Worm (Caenorhabditis elegans) whole organism, young adult: ENCODE data around the gene Y73C8C.12.

Source experiments
- B0261.1 ChIP-seq: sonication (generic microtip); optimal IDR thresholded peaks from 2 replicates; lab custom pipeline; 2016; ENCODE audit warnings: mild to moderate bottlenecking, missing genetic modification characterization, moderate library complexity, missing compliant biosample characterization
- B0336.3 ChIP-seq: fragments of 200-800 bp; sonication (Bioruptor generic); IDR thresholded peaks from 2 replicates; pipeline ENCODE4 v1.3.6; 2022; ENCODE audit warnings: missing genetic modification characterization, missing compliant biosample characterization
- C06A6.2 ChIP-seq: fragments of 200-800 bp; sonication (Bioruptor generic); conservative IDR thresholded peaks from 2 replicates; pipeline ENCODE4 v1.3.6; 2022; ENCODE audit warnings: missing genetic modification characterization, missing compliant biosample characterization
- C17E4.6 ChIP-seq: fragments of 200-800 bp; sonication (Bioruptor generic); IDR thresholded peaks from 2 replicates; pipeline ENCODE4 v1.3.6; 2022; ENCODE audit warnings: missing genetic modification reagents, missing genetic modification characterization, missing compliant biosample characterization
- F10E7.11 ChIP-seq: sonication (generic microtip); optimal IDR thresholded peaks from 2 replicates; lab custom pipeline; 2017; ENCODE audit warnings: mild to moderate bottlenecking, missing genetic modification characterization, moderate library complexity, missing compliant biosample characterization
- F22D6.2 ChIP-seq: sonication (generic microtip); optimal IDR thresholded peaks from 2 replicates; lab custom pipeline; 2016; ENCODE audit warnings: mild to moderate bottlenecking, missing genetic modification characterization, missing compliant biosample characterization
- F23B12.7 ChIP-seq: sonication (generic microtip); optimal IDR thresholded peaks from 2 replicates; lab custom pipeline; 2017; ENCODE audit warnings: missing genetic modification characterization, mild to moderate bottlenecking, missing compliant biosample characterization, antibody characterized with exemption, moderate library complexity; ENCODE audit not compliant: insufficient read depth
- F37B4.10 ChIP-seq: fragments of 200-800 bp; sonication (Bioruptor generic); IDR thresholded peaks from 2 replicates; pipeline ENCODE4 v1.3.6; 2022; ENCODE audit warnings: missing genetic modification characterization, missing compliant biosample characterization
- F39B2.1 ChIP-seq: fragments of 200-800 bp; sonication (Bioruptor generic); IDR thresholded peaks from 2 replicates; pipeline ENCODE4 v1.3.6; 2022; ENCODE audit warnings: missing genetic modification reagents, missing genetic modification characterization, missing compliant biosample characterization
- F52B5.7 ChIP-seq: sonication (generic microtip); optimal IDR thresholded peaks from 2 replicates; lab custom pipeline; 2016; ENCODE audit warnings: mild to moderate bottlenecking, missing genetic modification characterization, missing compliant biosample characterization
- K11D2.4 ChIP-seq: fragments of 200-800 bp; sonication (Bioruptor generic); IDR thresholded peaks from 2 replicates; pipeline ENCODE4 v1.3.6; 2022; ENCODE audit warnings: missing genetic modification reagents, missing genetic modification characterization, missing compliant biosample characterization
- K12H6.12 ChIP-seq: fragments of 200-800 bp; sonication (Bioruptor generic); optimal IDR thresholded peaks from 2 replicates; lab custom pipeline; 2018; ENCODE audit warnings: mild to moderate bottlenecking, missing genetic modification characterization, missing compliant biosample characterization
- T07F8.4 ChIP-seq: sonication (generic microtip); optimal IDR thresholded peaks from 2 replicates; lab custom pipeline; 2016; ENCODE audit warnings: mild to moderate bottlenecking, missing genetic modification characterization, moderate library complexity, missing compliant biosample characterization
- Y79H2A.3 ChIP-seq: fragments of 200-800 bp; sonication (Bioruptor generic); conservative IDR thresholded peaks from 2 replicates; pipeline ENCODE4 v1.3.6; 2022; ENCODE audit warnings: missing genetic modification reagents, missing genetic modification characterization, missing compliant biosample characterization
- Y95B8A.8 ChIP-seq: fragments of 200-800 bp; sonication (Bioruptor generic); IDR thresholded peaks from 2 replicates; pipeline ENCODE4 v1.3.6; 2022; ENCODE audit warnings: missing genetic modification reagents, missing genetic modification characterization, missing compliant biosample characterization
- ama-1 ChIP-seq, 3 experiments: fragments of 150-350 bp in 1 of 3; sonication (generic microtip) in 2 of 3; optimal IDR thresholded peaks; 2 replicates each; lab custom pipeline; 2014 to 2018; ENCODE audit warnings: missing biosample characterization in 2 of 3, missing genetic modification characterization in 2 of 3, missing genetic modification reagents in 2 of 3
- aptf-3 ChIP-seq: fragments of 200-800 bp; sonication (Bioruptor generic); IDR thresholded peaks from 2 replicates; pipeline ENCODE4 v1.3.6; 2022; ENCODE audit warnings: missing genetic modification characterization, missing compliant biosample characterization
- athp-1 ChIP-seq: sonication (generic microtip); optimal IDR thresholded peaks from 2 replicates; lab custom pipeline; 2017; ENCODE audit warnings: mild to moderate bottlenecking, missing genetic modification characterization, missing compliant biosample characterization
- bed-1 ChIP-seq: fragments of 200-800 bp; sonication (Bioruptor generic); IDR thresholded peaks from 2 replicates; pipeline ENCODE4 v1.3.6; 2022; ENCODE audit warnings: missing genetic modification reagents, missing genetic modification characterization, missing compliant biosample characterization
- cebp-2 ChIP-seq: fragments of 200-800 bp; sonication (Bioruptor generic); IDR thresholded peaks from 2 replicates; pipeline ENCODE4 v1.3.6; 2022; ENCODE audit warnings: missing genetic modification characterization, missing compliant biosample characterization
- ceh-100 ChIP-seq: fragments of 200-800 bp; sonication (Bioruptor generic); IDR thresholded peaks from 2 replicates; pipeline ENCODE4 v1.3.6; 2022; ENCODE audit warnings: missing genetic modification reagents, missing genetic modification characterization, missing compliant biosample characterization
- ceh-79 ChIP-seq: sonication (generic microtip); optimal IDR thresholded peaks from 2 replicates; lab custom pipeline; 2017; ENCODE audit warnings: mild to moderate bottlenecking, missing genetic modification characterization, missing compliant biosample characterization
- ceh-91 ChIP-seq: fragments of 200-800 bp; sonication (Bioruptor generic); IDR thresholded peaks from 2 replicates; pipeline ENCODE4 v1.3.6; 2022; ENCODE audit warnings: missing genetic modification reagents, missing genetic modification characterization, missing compliant biosample characterization
- chd-7 ChIP-seq: sonication (generic microtip); optimal IDR thresholded peaks from 2 replicates; lab custom pipeline; 2016; ENCODE audit warnings: mild to moderate bottlenecking, missing genetic modification characterization, moderate library complexity, missing compliant biosample characterization
- dpl-1 ChIP-seq: fragments of 150-350 bp; optimal IDR thresholded peaks from 2 replicates; lab custom pipeline; 2014; ENCODE audit warnings: missing biosample characterization, missing genetic modification reagents, missing genetic modification characterization
- fkh-3 ChIP-seq: sonication (generic microtip); optimal IDR thresholded peaks from 2 replicates; lab custom pipeline; 2016; ENCODE audit warnings: mild to moderate bottlenecking, missing genetic modification characterization, missing compliant biosample characterization
- gei-17 ChIP-seq: fragments of 200-800 bp; sonication (Bioruptor generic); optimal IDR thresholded peaks from 2 replicates; lab custom pipeline; 2018; ENCODE audit warnings: mild to moderate bottlenecking, missing genetic modification characterization, missing compliant biosample characterization
- him-1 ChIP-seq: sonication (generic microtip); optimal IDR thresholded peaks from 2 replicates; lab custom pipeline; 2016; ENCODE audit warnings: missing genotype, missing genetic modification reagents, missing genetic modification characterization, missing compliant biosample characterization
- hlh-12 ChIP-seq: sonication (generic microtip); optimal IDR thresholded peaks from 2 replicates; lab custom pipeline; 2016; ENCODE audit warnings: missing genetic modification characterization, missing compliant biosample characterization
- hmg-1.2 ChIP-seq: fragments of 200-800 bp; sonication (Bioruptor generic); IDR thresholded peaks from 2 replicates; pipeline ENCODE4 v1.3.6; 2022; ENCODE audit warnings: missing genetic modification reagents, missing genetic modification characterization, missing compliant biosample characterization
- hmg-20 ChIP-seq: fragments of 200-800 bp; sonication (Bioruptor generic); IDR thresholded peaks from 2 replicates; pipeline ENCODE4 v1.3.6; 2022; ENCODE audit warnings: missing genetic modification reagents, missing genetic modification characterization, missing compliant biosample characterization
- hrde-1 ChIP-seq: sonication (generic microtip); optimal IDR thresholded peaks from 2 replicates; lab custom pipeline; 2016; ENCODE audit warnings: missing genetic modification characterization, mild to moderate bottlenecking, missing compliant biosample characterization, moderate library complexity, missing genotype, missing genetic modification reagents, borderline replicate concordance
- lin-35 ChIP-seq, 3 experiments: fragments of 150-350 bp in 2 of 3; sonication (generic microtip) in 1 of 3; optimal IDR thresholded peaks; 2 replicates each; lab custom pipeline; 2014 to 2018; ENCODE audit warnings: missing biosample characterization in 3 of 3, missing genetic modification characterization in 3 of 3, missing genetic modification reagents in 3 of 3
- lin-40 ChIP-seq: sonication (generic microtip); optimal IDR thresholded peaks from 2 replicates; lab custom pipeline; 2016; ENCODE audit warnings: missing genetic modification characterization, mild to moderate bottlenecking, missing compliant biosample characterization, missing genotype, missing genetic modification reagents
- lin-54 ChIP-seq: fragments of 200-800 bp; sonication (Bioruptor generic); optimal IDR thresholded peaks from 2 replicates; lab custom pipeline; 2018; ENCODE audit warnings: mild to moderate bottlenecking, missing genetic modification characterization, missing compliant biosample characterization
- mel-28 ChIP-seq: sonication (generic microtip); optimal IDR thresholded peaks from 2 replicates; lab custom pipeline; 2016; ENCODE audit warnings: borderline replicate concordance, mild to moderate bottlenecking, missing genetic modification characterization, missing compliant biosample characterization
- mes-4 ChIP-seq: sonication (generic microtip); optimal IDR thresholded peaks from 2 replicates; lab custom pipeline; 2016; ENCODE audit warnings: missing genotype, missing genetic modification characterization, missing compliant biosample characterization
- nfya-1 ChIP-seq: sonication (generic microtip); optimal IDR thresholded peaks from 2 replicates; lab custom pipeline; 2017; ENCODE audit warnings: antibody characterized with exemption, missing compliant biosample characterization, missing genetic modification characterization, borderline replicate concordance; ENCODE audit not compliant: insufficient read depth
- nfya-2 ChIP-seq: fragments of 200-800 bp; sonication (Bioruptor generic); IDR thresholded peaks from 2 replicates; pipeline ENCODE4 v1.3.6; 2022; ENCODE audit warnings: missing genetic modification reagents, missing genetic modification characterization, missing compliant biosample characterization
- nhr-179 ChIP-seq: sonication (generic microtip); optimal IDR thresholded peaks from 2 replicates; lab custom pipeline; 2016; ENCODE audit warnings: mild to moderate bottlenecking, missing genetic modification characterization, missing compliant biosample characterization
- nhr-27 ChIP-seq: fragments of 200-800 bp; sonication (Bioruptor generic); optimal IDR thresholded peaks from 2 replicates; lab custom pipeline; 2018; ENCODE audit warnings: mild to moderate bottlenecking, missing genetic modification characterization, moderate library complexity, missing compliant biosample characterization
- sea-2 ChIP-seq: fragments of 200-800 bp; sonication (Bioruptor generic); IDR thresholded peaks from 2 replicates; pipeline ENCODE4 v1.3.6; 2022; ENCODE audit warnings: missing genetic modification characterization, missing compliant biosample characterization
- snpc-1.1 ChIP-seq: sonication (generic microtip); optimal IDR thresholded peaks from 2 replicates; lab custom pipeline; 2017; ENCODE audit warnings: missing genetic modification characterization, mild to moderate bottlenecking, missing compliant biosample characterization, antibody characterized with exemption, moderate library complexity, missing genotype, missing genetic modification reagents; ENCODE audit not compliant: insufficient read depth
- somi-1 ChIP-seq: fragments of 200-800 bp; sonication (Bioruptor generic); optimal IDR thresholded peaks from 2 replicates; lab custom pipeline; 2018; ENCODE audit warnings: mild to moderate bottlenecking, missing genetic modification characterization, missing compliant biosample characterization
- tbp1 ChIP-seq: fragments of 200-800 bp; sonication (Bioruptor generic); optimal IDR thresholded peaks from 2 replicates; lab custom pipeline; 2018; ENCODE audit warnings: mild to moderate bottlenecking, missing genetic modification characterization, missing compliant biosample characterization
- ztf-26 ChIP-seq: sonication (generic microtip); optimal IDR thresholded peaks from 2 replicates; lab custom pipeline; 2017; ENCODE audit warnings: missing genetic modification characterization, missing compliant biosample characterization
- ztf-28 ChIP-seq: fragments of 200-800 bp; sonication (Bioruptor generic); IDR thresholded peaks from 2 replicates; pipeline ENCODE4 v1.3.6; 2022; ENCODE audit warnings: missing genetic modification reagents, missing genetic modification characterization, missing compliant biosample characterization
- ztf-3 ChIP-seq: fragments of 200-800 bp; sonication (Bioruptor generic); optimal IDR thresholded peaks from 2 replicates; lab custom pipeline; 2018; ENCODE audit warnings: mild to moderate bottlenecking, missing genetic modification characterization, missing compliant biosample characterization
- ztf-6 ChIP-seq: fragments of 200-800 bp; sonication (Bioruptor generic); IDR thresholded peaks from 2 replicates; pipeline ENCODE4 v1.3.6; 2022; ENCODE audit warnings: missing genetic modification reagents, missing genetic modification characterization, missing compliant biosample characterization

The Y73C8C.12 gene

DNA sequence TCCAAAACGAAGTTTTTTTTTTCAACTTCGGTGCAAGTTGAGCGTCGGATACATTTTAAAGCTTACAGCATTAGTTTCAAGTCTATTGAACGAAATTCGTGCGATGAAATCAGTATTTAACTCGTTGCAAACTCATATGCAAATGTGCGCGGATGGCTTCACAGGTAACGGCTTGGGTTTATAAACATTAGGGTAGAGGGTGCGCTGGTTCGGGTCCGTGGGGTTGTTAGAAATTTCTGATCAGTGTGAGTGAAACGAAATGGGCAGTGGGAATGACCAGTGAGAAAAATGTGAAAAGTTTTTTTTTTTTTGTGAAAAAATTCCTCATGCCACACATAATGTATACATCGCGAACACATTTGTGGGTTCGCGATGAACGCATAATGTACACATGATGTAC is 38.1 kb downstream of the Y73C8C.12 start (continued):
- 0 out of 2 replicates have a peak, but pooled peaks have one; percentile 41 for TF ChIP-seq hmg-1.2
- no peak for TF ChIP-seq lin-35 (GFP tag; optimal IDR thresholded peaks at IDR 0.05; lab: Kevin White, UChicago)
- no peak for TF ChIP-seq ztf-26
- TF ChIP-seq nhr-27 (tag; lab: Kevin White, UChicago) = no peak
- no peak for TF ChIP-seq ceh-79 (tag; lab: Kevin White, UChicago)
- no peak for TF ChIP-seq C06A6.2 (GFP tag; lab: Robert Waterston, UW)
- no peak for TF ChIP-seq K11D2.4 (GFP tag; lab: Robert Waterston, UW)
- TF ChIP-seq sea-2 = no peak
- TF ChIP-seq cebp-2 (GFP tag; lab: Robert Waterston, UW) = no peak
- TF ChIP-seq F37B4.10 (GFP tag; lab: Robert Waterston, UW) = no peak
- no peak for TF ChIP-seq F39B2.1
- TF ChIP-seq fkh-3 = no peak
- TF ChIP-seq mes-4 = peak; percentile 28
- no peak for TF ChIP-seq F23B12.7 (tag; lab: Kevin White, UChicago)
- peak; percentile 52 for TF ChIP-seq lin-54 (GFP tag; lab: Kevin White, UChicago)
- no peak for TF ChIP-seq nfya-1
- peak; percentile 48 for TF ChIP-seq athp-1 (tag; lab: Kevin White, UChicago)
- TF ChIP-seq snpc-1.1 (tag; lab: Kevin White, UChicago) = no peak
- 0 out of 2 replicates have a peak, but pooled peaks have one; percentile 58 for TF ChIP-seq bed-1 (GFP tag; lab: Robert Waterston, UW)
- no peak for TF ChIP-seq F10E7.11 (tag; lab: Kevin White, UChicago)
- TF ChIP-seq ceh-100 (GFP tag; lab: Robert Waterston, UW) = no peak
- TF ChIP-seq Y95B8A.8 (GFP tag; lab: Robert Waterston, UW) = 0 out of 2 replicates have a peak, but pooled peaks have one; percentile 16
- no peak for TF ChIP-seq gei-17 (GFP tag; lab: Kevin White, UChicago)
- TF ChIP-seq chd-7 (tag; lab: Kevin White, UChicago) = peak; percentile 56
- TF ChIP-seq nfya-2 (GFP tag; lab: Robert Waterston, UW) = no peak
- no peak for TF ChIP-seq hrde-1
- no peak for TF ChIP-seq hlh-12 (tag; lab: Kevin White, UChicago)
- no peak for TF ChIP-seq nhr-179 (tag; lab: Kevin White, UChicago)
- 0 out of 2 replicates have a peak, but pooled peaks have one; percentile 6 for TF ChIP-seq hmg-20 (GFP tag; lab: Robert Waterston, UW)
- TF ChIP-seq Y79H2A.3 (GFP tag; lab: Robert Waterston, UW) = no peak
- no peak for TF ChIP-seq ztf-3
- TF ChIP-seq lin-40 (tag; lab: Kevin White, UChicago) = no peak
- TF ChIP-seq him-1 (tag; lab: Kevin White, UChicago) = peak; percentile 79
- TF ChIP-seq ztf-6 (GFP tag; lab: Robert Waterston, UW) = no peak
- TF ChIP-seq F52B5.7 (tag; lab: Kevin White, UChicago) = peak; percentile 47
- peak; percentile 74; the same call in 1 of the 2 replicates for TF ChIP-seq aptf-3 (GFP tag; lab: Robert Waterston, UW)
- TF ChIP-seq B0336.3 = no peak
- TF ChIP-seq tbp1 (GFP tag; lab: Kevin White, UChicago) = peak; percentile 82
- no peak for TF ChIP-seq K12H6.12 (tag; lab: Kevin White, UChicago)
- no peak for TF ChIP-seq ama-1 (optimal IDR thresholded peaks at IDR 0.05; lab: Kevin White, UChicago)
- TF ChIP-seq ama-1 (GFP tag; optimal IDR thresholded peaks at IDR 0.05; lab: Kevin White, UChicago) = no peak
- TF ChIP-seq somi-1 (GFP tag; lab: Kevin White, UChicago) = no peak
- no peak for TF ChIP-seq ceh-91 (GFP tag; lab: Robert Waterston, UW)
- peak; percentile 61 for TF ChIP-seq B0261.1
- no peak for TF ChIP-seq C17E4.6
- no peak for TF ChIP-seq F22D6.2 (tag; lab: Kevin White, UChicago)
- TF ChIP-seq mel-28 (tag; lab: Kevin White, UChicago) = no peak
- peak; percentile 9 for TF ChIP-seq dpl-1 (GFP tag; lab: Kevin White, UChicago)
- TF ChIP-seq T07F8.4 = peak; percentile 47
- 0 out of 2 replicates have a peak, but pooled peaks have one; percentile 35 for TF ChIP-seq ztf-28 (GFP tag; lab: Robert Waterston, UW)
